Worm (Caenorhabditis elegans): ENCODE measurements around the gene D1044.1.

DNA sequence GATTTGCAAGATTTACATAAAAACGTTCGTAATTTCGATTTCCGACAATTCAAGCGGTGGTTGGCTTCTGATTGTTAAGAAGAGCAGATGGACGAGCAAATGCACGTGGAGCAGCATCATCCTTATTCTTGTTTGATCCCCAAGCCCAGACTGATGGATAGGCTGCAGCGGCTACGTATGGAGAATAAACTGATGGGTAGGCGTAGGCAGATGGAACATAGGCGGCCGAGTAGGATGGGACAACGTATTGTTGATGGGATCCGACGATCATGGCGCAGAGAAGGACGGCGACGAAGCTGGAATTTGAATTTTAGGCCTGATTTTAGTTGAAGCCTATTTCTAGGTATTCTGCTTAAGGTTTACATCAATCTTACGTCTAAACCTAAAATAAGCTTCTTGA, 24.2 kb downstream of the D1044.1 start:
- no peak for TF ChIP-seq ztf-11 (tag; optimal IDR thresholded peaks at IDR 0.05)
- no peak for TF ChIP-seq snpc-4 (tag; optimal IDR thresholded peaks at IDR 0.05)
- no peak for TF ChIP-seq lin-15B (tag; optimal IDR thresholded peaks at IDR 0.05)
- no peak for TF ChIP-seq ceh-16 (tag; optimal IDR thresholded peaks at IDR 0.05)
- TF ChIP-seq nfya-1 (tag; optimal IDR thresholded peaks at IDR 0.05; ENCODE audit: insufficient read depth) = no peak
- TF ChIP-seq zag-1 (tag; optimal IDR thresholded peaks at IDR 0.05) = no peak
- TF ChIP-seq elt-2 (tag; optimal IDR thresholded peaks at IDR 0.05) = no peak
- TF ChIP-seq pqm-1 (tag; optimal IDR thresholded peaks at IDR 0.05) = no peak
- no peak for TF ChIP-seq ceh-9 (tag; optimal IDR thresholded peaks at IDR 0.05)
- TF ChIP-seq aly-2 (tag; optimal IDR thresholded peaks at IDR 0.05) = no peak
- TF ChIP-seq nhr-77 (tag; optimal IDR thresholded peaks at IDR 0.05) = no peak
- no peak for TF ChIP-seq ZK546.5 (tag; optimal IDR thresholded peaks at IDR 0.05)
- no peak for TF ChIP-seq elt-1 (tag; optimal IDR thresholded peaks at IDR 0.05)
- no peak for TF ChIP-seq nhr-11 (tag; optimal IDR thresholded peaks at IDR 0.05)
